Worm (Caenorhabditis elegans): ENCODE data around the gene msp-57.
"Not testable (repeated sequence)": the region's sequence is repeated elsewhere in the genome, so short reads cannot be mapped to it uniquely, and the experiment has no call there.

msp-57 gene

DNA sequence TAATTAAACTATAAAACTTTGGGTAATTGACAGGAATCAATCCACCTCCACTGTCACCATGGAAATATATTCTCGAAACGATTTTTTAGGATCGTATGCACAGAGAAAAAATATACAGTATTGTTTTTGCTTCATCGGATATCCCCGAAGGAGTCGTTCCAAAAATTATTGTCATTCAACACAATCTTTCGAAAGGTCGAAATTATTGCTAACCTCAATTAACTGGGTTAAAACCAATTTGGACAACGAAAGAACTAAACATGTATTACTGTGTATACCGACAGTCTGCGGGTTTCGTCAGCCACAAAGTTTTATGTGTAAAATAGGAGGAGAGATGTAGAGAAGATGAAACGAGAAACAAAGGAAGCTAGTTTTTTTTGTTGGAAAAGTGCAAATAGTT, 919 bp downstream of the msp-57 start (continued):
- TF ChIP-seq daf-16 (GFP tag; optimal IDR thresholded peaks at IDR 0.05): no peak
- no peak for TF ChIP-seq daf-16 (tag; optimal IDR thresholded peaks at IDR 0.05)
- no peak for TF ChIP-seq unc-62 (GFP tag; optimal IDR thresholded peaks at IDR 0.05 in 1 of 2)
- TF ChIP-seq unc-62 (tag; optimal IDR thresholded peaks at IDR 0.05): no peak
- no peak for TF ChIP-seq tra-1 (GFP tag; IDR thresholded peaks at IDR 0.05)
- peak; percentile 25 for TF ChIP-seq dve-1 (tag; optimal IDR thresholded peaks at IDR 0.05; ENCODE audit: insufficient read depth)
- TF ChIP-seq nhr-11 (tag; optimal IDR thresholded peaks at IDR 0.05): no peak
- TF ChIP-seq duxl-1 (tag; optimal IDR thresholded peaks at IDR 0.05; ENCODE audit: poor library complexity): no peak
- TF ChIP-seq zfp-2 (tag; optimal IDR thresholded peaks at IDR 0.05): no peak
- TF ChIP-seq T26A8.4 (GFP tag; IDR thresholded peaks at IDR 0.05): peak; percentile 47
- no peak for TF ChIP-seq mxl-2 (GFP tag; conservative IDR thresholded peaks at IDR 0.05)
- no peak for TF ChIP-seq spr-1 (tag; optimal IDR thresholded peaks at IDR 0.05)

DNA sequence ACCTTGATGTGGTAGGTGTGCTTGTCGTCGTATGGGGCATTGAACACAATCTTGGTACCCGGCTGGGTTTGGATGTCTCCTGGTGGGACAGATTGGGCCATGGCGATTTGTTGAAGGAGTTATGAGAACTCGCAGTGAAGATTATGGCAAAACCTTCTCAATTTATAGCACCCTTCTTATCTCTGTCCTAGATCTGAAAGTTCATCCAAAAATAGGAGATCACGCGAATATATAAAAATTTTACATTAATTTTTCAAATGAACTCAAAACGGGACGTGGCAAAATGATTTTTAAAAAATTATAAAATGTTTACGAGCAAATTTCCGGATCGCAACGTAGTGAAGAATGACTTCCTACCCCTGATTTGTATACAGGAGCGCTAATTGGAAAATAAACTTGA, 2.6 kb downstream of the msp-57 start, which contains the start of gene msp-53:
Gene msp-53, minus strand, starts transcription at position 101 of the 400 bp plus-strand sequence.
- TF ChIP-seq T26A8.4 (GFP tag; IDR thresholded peaks at IDR 0.05); dpl-1 (GFP tag; optimal IDR thresholded peaks at IDR 0.05); lin-39 (tag; optimal IDR thresholded peaks at IDR 0.05): not testable (repeated sequence)

DNA sequence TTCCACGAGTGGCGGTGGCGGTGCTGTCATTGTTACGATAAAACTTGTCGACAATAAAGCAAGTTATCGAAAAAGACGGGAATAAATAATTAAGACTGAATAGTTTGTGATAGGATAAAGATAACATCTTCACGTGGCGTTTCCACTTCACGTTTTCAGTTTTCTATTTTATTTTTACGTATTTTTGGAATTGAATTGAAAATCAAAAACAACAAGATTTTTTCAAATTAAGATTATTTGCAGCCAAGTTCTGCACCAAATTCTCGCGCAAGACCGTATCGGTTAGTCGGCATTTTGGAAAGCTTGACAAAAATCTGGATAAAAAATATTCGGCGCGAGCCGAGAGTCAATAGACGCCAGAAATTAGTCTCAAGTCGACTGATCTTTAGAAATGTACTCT, 4.5 kb downstream of the msp-57 start, which contains the start of gene ttbk-2.2:
Gene ttbk-2.2, minus strand, starts transcription at position 101 of the 400 bp plus-strand sequence.
- not testable (repeated sequence) for TF ChIP-seq lin-15B (tag; optimal IDR thresholded peaks at IDR 0.05); nhr-28 (tag; optimal IDR thresholded peaks at IDR 0.05); ceh-20 (GFP tag; IDR thresholded peaks at IDR 0.05)

DNA sequence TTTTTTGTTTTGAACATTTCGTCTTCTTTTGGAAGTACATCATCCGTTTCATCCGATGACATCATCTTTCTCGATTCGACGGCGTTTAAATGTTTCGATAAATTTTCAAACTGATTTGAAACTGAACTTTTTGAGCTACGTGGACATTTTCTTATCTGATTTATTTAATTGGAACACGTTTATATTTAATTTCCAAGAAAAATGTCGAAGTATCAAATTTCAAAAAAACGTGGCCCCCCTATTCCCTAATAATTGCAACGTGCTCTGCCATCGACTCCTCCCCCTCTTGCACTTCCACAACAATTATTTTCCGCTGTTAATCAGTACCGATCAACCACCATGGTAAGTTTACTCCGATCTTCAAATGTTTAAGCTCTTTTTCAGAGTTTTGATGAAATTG, 6.2 kb downstream of the msp-57 start, which contains the start of the genes R13H9.6 and rmd-6:
Gene R13H9.6, minus strand, starts transcription at position 101 of the 400 bp plus-strand sequence.
Gene rmd-6, plus strand, starts transcription at position 305 of the 400 bp plus-strand sequence.
- TF ChIP-seq ceh-82 (tag; optimal IDR thresholded peaks at IDR 0.05); saeg-2 (GFP tag; IDR thresholded peaks at IDR 0.05); snpc-1.2 (GFP tag; IDR thresholded peaks at IDR 0.05): not testable (repeated sequence)

DNA sequence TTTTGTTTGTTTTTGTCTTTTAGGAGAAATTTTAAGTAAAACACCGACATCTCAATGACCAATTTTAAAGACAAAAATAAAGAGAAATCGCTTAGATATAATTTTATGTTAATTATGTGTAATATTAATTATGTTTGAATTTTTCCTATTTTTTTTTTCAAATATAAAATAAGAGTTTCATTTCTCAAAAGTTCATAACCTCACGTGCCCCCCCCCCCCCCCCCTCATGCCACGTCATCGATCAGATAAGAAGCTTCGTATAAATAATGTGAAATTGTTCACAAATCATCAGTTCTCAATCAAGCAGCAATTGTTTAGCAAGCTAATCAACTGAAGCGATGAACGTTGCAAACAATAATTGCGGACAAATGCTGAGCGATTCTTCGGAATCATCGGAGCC, 8.2 kb downstream of the msp-57 start, which contains the start of gene C02B10.6:
Gene C02B10.6, plus strand, starts transcription at position 301 of the 400 bp plus-strand sequence.
- not testable (repeated sequence) for TF ChIP-seq nhr-11 (tag; optimal IDR thresholded peaks at IDR 0.05); spr-1 (tag; optimal IDR thresholded peaks at IDR 0.05); daf-19 (GFP tag; conservative IDR thresholded peaks at IDR 0.05)

DNA sequence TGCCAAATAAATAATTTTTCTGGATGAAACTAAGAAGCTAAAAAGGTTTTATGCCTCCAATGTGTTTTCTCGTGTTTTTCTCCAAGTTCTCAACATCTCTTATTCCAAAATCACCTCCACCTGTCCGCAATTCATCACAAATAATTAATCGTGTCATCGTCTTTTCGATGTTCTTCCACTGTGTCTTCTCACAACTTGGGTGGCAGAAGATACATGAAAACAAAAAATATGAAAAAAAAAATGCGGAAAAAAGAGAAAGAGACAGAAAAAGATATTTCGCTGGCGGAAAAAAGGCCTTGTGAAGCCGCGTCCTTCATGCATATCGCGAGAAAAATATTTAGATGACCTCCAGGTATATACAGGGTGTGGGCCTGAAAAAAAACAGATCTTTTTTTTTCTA, 11.5 kb downstream of the msp-57 start:
- peak in 1 of 2 experiments; percentile 16 for TF ChIP-seq unc-62 (GFP tag; optimal IDR thresholded peaks at IDR 0.05 in 1 of 2)
- no peak for TF ChIP-seq unc-62 (tag; optimal IDR thresholded peaks at IDR 0.05)
- TF ChIP-seq egl-43 (GFP tag; IDR thresholded peaks at IDR 0.05): no peak
- TF ChIP-seq nhr-25 (tag; optimal IDR thresholded peaks at IDR 0.05; ENCODE audit: borderline replicate concordance, insufficient read depth): no peak
- TF ChIP-seq Y48G9A.11 (GFP tag; IDR thresholded peaks at IDR 0.05): no peak
- no peak for TF ChIP-seq Y75B8A.6 (GFP tag; IDR thresholded peaks at IDR 0.05)

DNA sequence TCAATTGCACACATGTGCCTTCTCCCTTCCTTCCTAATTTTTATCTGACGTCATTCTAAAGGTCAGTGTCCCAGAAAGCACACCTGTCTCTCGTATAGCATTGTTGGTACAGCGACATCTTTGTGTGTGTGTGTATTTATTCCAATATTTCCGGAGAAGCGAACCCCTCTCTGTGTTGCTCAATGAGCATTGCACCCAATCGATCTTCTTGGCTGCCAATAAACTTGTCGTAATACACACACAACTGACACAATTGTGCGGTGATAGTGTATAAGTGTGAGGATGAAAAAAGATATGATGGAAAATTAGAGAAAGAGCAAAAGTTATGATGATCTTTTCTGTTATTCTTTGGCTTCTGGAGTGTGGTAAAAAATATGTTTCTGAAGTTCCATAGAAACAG, 14.2 kb downstream of the msp-57 start:
- TF ChIP-seq daf-16 (GFP tag; optimal IDR thresholded peaks at IDR 0.05): peak in 1 of 2 experiments; percentile 60
- no peak for TF ChIP-seq daf-16 (tag; optimal IDR thresholded peaks at IDR 0.05)
- no peak for TF ChIP-seq Y48G9A.11 (GFP tag; IDR thresholded peaks at IDR 0.05)
- no peak for TF ChIP-seq dpl-1 (GFP tag; optimal IDR thresholded peaks at IDR 0.05)

DNA sequence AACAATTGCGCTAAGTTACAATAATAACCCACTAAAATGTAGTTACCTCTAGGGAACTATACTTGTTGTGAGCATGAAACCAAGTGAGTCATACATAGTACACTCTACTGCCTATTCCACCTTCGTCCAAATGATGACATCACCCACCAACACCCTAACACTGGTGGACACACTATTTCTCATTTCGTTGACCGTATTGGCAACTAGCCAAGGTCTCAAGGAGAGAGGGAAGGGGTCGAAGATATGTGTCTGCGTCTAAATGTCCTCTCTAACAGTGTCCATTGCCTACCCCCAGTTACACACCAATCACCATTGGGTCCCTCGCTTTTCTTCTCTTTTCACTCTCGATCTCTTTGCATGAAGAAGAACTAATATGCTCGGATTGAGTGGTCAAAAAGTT, 15.5 kb downstream of the msp-57 start:
- TF ChIP-seq Y48G9A.11 (GFP tag; IDR thresholded peaks at IDR 0.05): no peak
- no peak for TF ChIP-seq zfp-2 (tag; optimal IDR thresholded peaks at IDR 0.05)
- peak in 1 of 2 experiments; percentile 63 for TF ChIP-seq unc-62 (GFP tag; optimal IDR thresholded peaks at IDR 0.05 in 1 of 2)
- no peak for TF ChIP-seq unc-62 (tag; optimal IDR thresholded peaks at IDR 0.05)
- no peak for TF ChIP-seq lin-38 (GFP tag; IDR thresholded peaks at IDR 0.05)
- TF ChIP-seq F26F4.8 (GFP tag; conservative IDR thresholded peaks at IDR 0.05): no peak
- TF ChIP-seq spr-1 (tag; optimal IDR thresholded peaks at IDR 0.05): no peak
- no peak for TF ChIP-seq ZK337.2 (GFP tag; IDR thresholded peaks at IDR 0.05)
- TF ChIP-seq lin-39 (tag; optimal IDR thresholded peaks at IDR 0.05): no peak
- TF ChIP-seq nhr-6 (tag; optimal IDR thresholded peaks at IDR 0.05): peak; percentile 56
- TF ChIP-seq tra-1 (GFP tag; IDR thresholded peaks at IDR 0.05): no peak
- TF ChIP-seq mxl-2 (GFP tag; conservative IDR thresholded peaks at IDR 0.05): no peak
- no peak for TF ChIP-seq Y105C5A.15 (GFP tag; IDR thresholded peaks at IDR 0.05)
- no peak for TF ChIP-seq pha-4 (GFP tag; IDR thresholded peaks at IDR 0.05)
- no peak for TF ChIP-seq pha-4 (tag; optimal IDR thresholded peaks at IDR 0.05)
- TF ChIP-seq aha-1 (tag): peak; percentile 85
- TF ChIP-seq hmg-1.1 (GFP tag; IDR thresholded peaks at IDR 0.05): 0 out of 2 replicates have a peak, but pooled peaks have one; percentile 29
- no peak for TF ChIP-seq egl-27 (tag; optimal IDR thresholded peaks at IDR 0.05)
